Fruit fly (Drosophila melanogaster) Kc167 (cell line): ENCODE results near the gene kipf.

Experiments
- Sin3A ChIP-seq: fragments of >200 bp; optimal IDR thresholded peaks from 2 replicates; lab custom pipeline; 2018; ENCODE audit warnings: missing external identifiers
- h ChIP-seq: fragments of >200 bp; optimal IDR thresholded peaks from 3 replicates; lab custom pipeline; 2018; ENCODE audit warnings: missing external identifiers
- ttk ChIP-seq: sonication (Bioruptor generic); optimal IDR thresholded peaks from 2 replicates; lab custom pipeline; 2017; ENCODE audit warnings: missing external identifiers

DNA sequence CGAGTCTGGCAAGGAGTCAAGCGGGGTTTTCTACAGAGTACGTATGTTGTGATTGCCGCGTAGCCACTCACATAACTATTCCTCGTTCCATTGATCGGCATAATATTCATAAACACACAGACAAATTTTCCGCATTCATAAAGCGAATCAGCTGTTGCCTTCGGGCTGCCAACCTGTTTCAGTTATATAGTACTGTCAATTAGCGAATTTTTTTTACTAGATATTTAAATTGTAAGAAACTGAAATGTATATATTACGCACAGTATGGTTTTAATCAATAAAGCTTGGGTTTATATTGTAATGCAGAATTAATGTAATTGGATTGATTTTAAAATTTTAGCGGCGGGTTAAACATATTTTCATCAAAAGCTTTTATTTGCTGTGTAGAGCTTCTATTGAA, 512 bp upstream of the kipf start, which contains the start of gene Rfk:
- TF ChIP-seq h (lab: Kevin White, UChicago) (no peak), Sin3A (lab: Kevin White, UChicago) (no peak), ttk (lab: Kevin White, UChicago) (no peak)
